Fruit fly (Drosophila melanogaster): ENCODE measurements around the gene Ahcy.

The Ahcy gene

DNA sequence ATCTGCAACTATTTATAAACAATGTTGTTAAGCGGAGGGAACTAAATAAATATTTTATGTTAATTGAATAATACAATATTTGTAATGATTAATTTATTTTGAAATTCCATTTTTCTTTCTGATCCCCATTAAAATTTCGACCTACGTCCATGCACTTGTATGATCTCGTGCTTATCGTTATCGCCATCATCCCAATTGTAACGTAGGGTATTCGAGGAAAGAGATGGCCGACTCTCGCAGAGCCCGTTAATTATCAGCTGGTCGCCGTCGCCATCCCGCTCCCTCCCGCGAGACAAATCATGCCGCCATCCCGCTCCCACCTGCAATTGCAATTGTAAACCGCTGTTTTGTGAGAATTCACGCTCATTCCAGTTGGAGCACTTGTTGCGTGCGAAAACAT is 3.1 kb downstream of the Ahcy start, which contains the start of gene CG11655 (continued):
- TF ChIP-seq zfh2 (GFP tag; optimal IDR thresholded peaks at IDR 0.05) (peak; percentile 5), CG10274 (GFP tag; optimal IDR thresholded peaks at IDR 0.05) (peak; percentile 99), Eip74EF (GFP tag; optimal IDR thresholded peaks at IDR 0.05) (no peak), Dfd (GFP tag; optimal IDR thresholded peaks at IDR 0.05) (no peak), kni (GFP tag; optimal IDR thresholded peaks at IDR 0.05) (no peak), Bteb2 (GFP tag; optimal IDR thresholded peaks at IDR 0.05) (no peak), grau (tag; optimal IDR thresholded peaks at IDR 0.05) (peak; percentile 29), Lim3 (GFP tag; IDR thresholded peaks at IDR 0.05) (no peak), Myb (GFP tag; optimal IDR thresholded peaks at IDR 0.05) (no peak), mirr (GFP tag; optimal IDR thresholded peaks at IDR 0.05) (no peak), Stat92E (GFP tag; optimal IDR thresholded peaks at IDR 0.05) (no peak), CG17612 (GFP tag; IDR thresholded peaks at IDR 0.05) (no peak), Doc2 (GFP tag; IDR thresholded peaks at IDR 0.05) (no peak), CG3726 (GFP tag; IDR thresholded peaks at IDR 0.05) (no peak), Nf-YC (tag; optimal IDR thresholded peaks at IDR 0.05) (no peak), Oli (tag; optimal IDR thresholded peaks at IDR 0.05) (peak; percentile 37), gem (tag; optimal IDR thresholded peaks at IDR 0.05) (no peak), cwo (GFP tag; optimal IDR thresholded peaks at IDR 0.05) (peak; percentile 74), CG6813 (GFP tag; optimal IDR thresholded peaks at IDR 0.05) (no peak), CG9609 (GFP tag; optimal IDR thresholded peaks at IDR 0.05) (peak; percentile 13), gcm (GFP tag; optimal IDR thresholded peaks at IDR 0.05) (no peak), Mrtf (GFP tag; IDR thresholded peaks at IDR 0.05) (no peak), zen2 (GFP tag; IDR thresholded peaks at IDR 0.05; ENCODE audit: partially characterized antibody) (no peak), CG7928 (GFP tag; optimal IDR thresholded peaks at IDR 0.05) (no peak), CG1529 (GFP tag; optimal IDR thresholded peaks at IDR 0.05) (no peak), Jarid2 (GFP tag; optimal IDR thresholded peaks at IDR 0.05) (no peak), CG2678 (tag; optimal IDR thresholded peaks at IDR 0.05) (no peak), cato (GFP tag; optimal IDR thresholded peaks at IDR 0.05; ENCODE audit: borderline replicate concordance) (no peak), cas (GFP tag; IDR thresholded peaks at IDR 0.05) (no peak), CG8388 (GFP tag; optimal IDR thresholded peaks at IDR 0.05) (no peak), CG15269 (tag; optimal IDR thresholded peaks at IDR 0.05) (no peak), her (GFP tag; optimal IDR thresholded peaks at IDR 0.05) (no peak), Atf6 (GFP tag; IDR thresholded peaks at IDR 0.05) (no peak), D (optimal IDR thresholded peaks at IDR 0.05) (no peak), D (GFP tag; optimal IDR thresholded peaks at IDR 0.05) (no peak), CG3838 (GFP tag; optimal IDR thresholded peaks at IDR 0.05) (no peak), chm (GFP tag; IDR thresholded peaks at IDR 0.05) (0 out of 2 replicates have a peak, but pooled peaks have one; percentile 43), CoRest (tag; optimal IDR thresholded peaks at IDR 0.05) (peak; percentile 33), phol (tag; optimal IDR thresholded peaks at IDR 0.05) (peak; percentile 37), CG11085 (GFP tag; IDR thresholded peaks at IDR 0.05) (no peak), mld (GFP tag; IDR thresholded peaks at IDR 0.05; ENCODE audit: partially characterized antibody) (no peak), CG18599 (GFP tag; optimal IDR thresholded peaks at IDR 0.05) (peak; percentile 39), pho (GFP tag; optimal IDR thresholded peaks at IDR 0.05) (no peak), MBD-R2 (GFP tag; IDR thresholded peaks at IDR 0.05) (peak; percentile 67), CG9727 (GFP tag; optimal IDR thresholded peaks at IDR 0.05) (peak; percentile 40), salm (tag; optimal IDR thresholded peaks at IDR 0.05) (no peak), br (optimal IDR thresholded peaks at IDR 0.05) (no peak), oc (tag; optimal IDR thresholded peaks at IDR 0.05) (no peak), CG9437 (GFP tag; optimal IDR thresholded peaks at IDR 0.05) (no peak), dan (GFP tag; IDR thresholded peaks at IDR 0.05) (no peak), so (GFP tag; IDR thresholded peaks at IDR 0.05) (no peak)
